Fruit fly (Drosophila melanogaster) whole organism, embryonic: ENCODE data around the gene Ac13E.

Experiments
- CG10543 ChIP-seq: fragments of 200-800 bp; sonication (Bioruptor generic); optimal IDR thresholded peaks from 3 replicates; lab custom pipeline; 2017; ENCODE audit warnings: missing biosample characterization, mild to moderate bottlenecking, missing genetic modification characterization, moderate library complexity
- CG11456 ChIP-seq: fragments of 200-800 bp; sonication (Bioruptor generic); IDR thresholded peaks from 3 replicates; pipeline ENCODE4 v1.3.6; 2022; ENCODE audit warnings: missing biosample characterization, missing genetic modification characterization
- CG12071 ChIP-seq: fragments of 200-800 bp; sonication (Bioruptor generic); optimal IDR thresholded peaks from 3 replicates; lab custom pipeline; 2018; ENCODE audit warnings: missing biosample characterization, mild to moderate bottlenecking, missing genetic modification characterization
- CG12659 ChIP-seq: fragments of 200-800 bp; sonication (Bioruptor generic); optimal IDR thresholded peaks from 3 replicates; lab custom pipeline; 2017; ENCODE audit warnings: mild to moderate bottlenecking, missing biosample characterization, missing genetic modification reagents, missing genetic modification characterization
- CG12744 ChIP-seq: fragments of 200-800 bp; sonication (Bioruptor generic); optimal IDR thresholded peaks from 2 replicates; lab custom pipeline; 2016; ENCODE audit warnings: missing biosample characterization, missing genetic modification characterization
- CG13123 ChIP-seq: fragments of 200-800 bp; sonication (Bioruptor generic); optimal IDR thresholded peaks from 2 replicates; lab custom pipeline; 2016; ENCODE audit warnings: missing biosample characterization, missing genetic modification characterization
- CG14050 ChIP-seq: fragments of 200-800 bp; sonication (Bioruptor generic); IDR thresholded peaks from 3 replicates; pipeline ENCODE4 v1.3.6; 2022; ENCODE audit warnings: missing biosample characterization, missing genetic modification characterization
- CG1529 ChIP-seq: fragments of 200-800 bp; sonication (Bioruptor generic); optimal IDR thresholded peaks from 3 replicates; lab custom pipeline; 2018; ENCODE audit warnings: missing biosample characterization, missing genetic modification characterization
- CG1602 ChIP-seq: fragments of 200-800 bp; sonication (Bioruptor generic); optimal IDR thresholded peaks from 3 replicates; lab custom pipeline; 2016; ENCODE audit warnings: missing biosample characterization, missing genetic modification characterization
- CG18262 ChIP-seq: fragments of 200-800 bp; optimal IDR thresholded peaks from 3 replicates; lab custom pipeline; 2019; ENCODE audit warnings: missing biosample characterization, mild to moderate bottlenecking, missing genetic modification characterization, moderate library complexity
- CG2202 ChIP-seq: fragments of 200-800 bp; sonication (Bioruptor generic); optimal IDR thresholded peaks from 2 replicates; lab custom pipeline; 2018; ENCODE audit warnings: missing biosample characterization, mild to moderate bottlenecking, missing genetic modification characterization
- CG30403 ChIP-seq: fragments of 200-800 bp; sonication (Bioruptor generic); optimal IDR thresholded peaks from 3 replicates; lab custom pipeline; 2016; ENCODE audit warnings: missing biosample characterization, missing genetic modification characterization
- CG32532 ChIP-seq: fragments of 200-800 bp; sonication (Bioruptor generic); IDR thresholded peaks from 2 replicates; pipeline ENCODE4 v1.3.6; 2022; ENCODE audit warnings: missing biosample characterization, missing genetic modification characterization
- CG32767 ChIP-seq: fragments of 200-800 bp; sonication (Bioruptor generic); IDR thresholded peaks from 2 replicates; pipeline ENCODE4 v1.3.6; 2022; ENCODE audit warnings: missing biosample characterization, missing genetic modification characterization
- CG4617 ChIP-seq: fragments of 200-800 bp; sonication (Bioruptor generic); optimal IDR thresholded peaks from 3 replicates; lab custom pipeline; 2016; ENCODE audit warnings: missing biosample characterization, missing genetic modification characterization, borderline replicate concordance
- CG6791 ChIP-seq: fragments of 200-800 bp; sonication (Bioruptor generic); IDR thresholded peaks from 3 replicates; pipeline ENCODE4 v1.3.6; 2022; ENCODE audit warnings: missing biosample characterization, missing genetic modification characterization; ENCODE audit not compliant: partially characterized antibody
- CG7839 ChIP-seq: fragments of 200-800 bp; sonication (Bioruptor generic); optimal IDR thresholded peaks from 3 replicates; lab custom pipeline; 2018; ENCODE audit warnings: missing biosample characterization, mild to moderate bottlenecking, missing genetic modification characterization, moderate library complexity
- CG7963 ChIP-seq: fragments of 200-800 bp; sonication (Bioruptor generic); IDR thresholded peaks from 3 replicates; pipeline ENCODE4 v1.3.6; 2022; ENCODE audit warnings: missing biosample characterization, missing genetic modification characterization; ENCODE audit not compliant: partially characterized antibody
- CG9932 ChIP-seq: fragments of 200-800 bp; sonication (Bioruptor generic); IDR thresholded peaks from 2 replicates; pipeline ENCODE4 v1.3.6; 2022; ENCODE audit warnings: missing biosample characterization, missing genetic modification characterization
- D19A ChIP-seq: fragments of 200-800 bp; optimal IDR thresholded peaks from 3 replicates; lab custom pipeline; 2019; ENCODE audit warnings: missing biosample characterization, mild to moderate bottlenecking, missing genetic modification characterization, moderate library complexity
- E2f2 ChIP-seq: fragments of 200-800 bp; sonication (Bioruptor generic); IDR thresholded peaks from 2 replicates; pipeline ENCODE4 v1.3.6; 2022; ENCODE audit warnings: missing biosample characterization, missing genetic modification characterization
- Fer1 ChIP-seq: fragments of 200-800 bp; sonication (Bioruptor generic); optimal IDR thresholded peaks from 2 replicates; lab custom pipeline; 2017; ENCODE audit warnings: missing biosample characterization, mild to moderate bottlenecking, missing genetic modification characterization
- HLHmδ ChIP-seq: fragments of 200-800 bp; sonication (Bioruptor generic); optimal IDR thresholded peaks from 2 replicates; lab custom pipeline; 2018; ENCODE audit warnings: missing biosample characterization, mild to moderate bottlenecking, missing genetic modification characterization, moderate library complexity
- Kr ChIP-seq: fragments of 200-800 bp; sonication (Bioruptor generic); optimal IDR thresholded peaks from 2 replicates; lab custom pipeline; 2017; ENCODE audit warnings: missing biosample characterization, mild to moderate bottlenecking, missing genetic modification characterization
- MTF-1 ChIP-seq: fragments of 200-800 bp; sonication (Bioruptor generic); optimal IDR thresholded peaks from 2 replicates; lab custom pipeline; 2018; ENCODE audit warnings: missing biosample characterization, mild to moderate bottlenecking, missing genetic modification characterization, borderline replicate concordance
- Max ChIP-seq: fragments of 200-800 bp; sonication (Bioruptor generic); optimal IDR thresholded peaks from 2 replicates; lab custom pipeline; 2016; ENCODE audit warnings: missing biosample characterization, mild to moderate bottlenecking, missing genetic modification characterization
- Myb ChIP-seq: fragments of 200-800 bp; sonication (Bioruptor generic); optimal IDR thresholded peaks from 2 replicates; lab custom pipeline; 2016; ENCODE audit warnings: missing biosample characterization, missing genetic modification characterization
- PHDP ChIP-seq: fragments of 200-800 bp; sonication (Bioruptor generic); optimal IDR thresholded peaks from 3 replicates; lab custom pipeline; 2018; ENCODE audit warnings: missing biosample characterization, mild to moderate bottlenecking, missing genetic modification characterization, moderate library complexity
- Tbp ChIP-seq: fragments of >200 bp; optimal IDR thresholded peaks from 2 replicates; lab custom pipeline; 2018; ENCODE audit warnings: missing biosample characterization, missing genetic modification characterization
- bigmax ChIP-seq: fragments of 200-800 bp; sonication (Bioruptor generic); optimal IDR thresholded peaks from 2 replicates; lab custom pipeline; 2018; ENCODE audit warnings: missing biosample characterization, mild to moderate bottlenecking, missing genetic modification characterization
- ci ChIP-seq: fragments of 200-800 bp; sonication (Bioruptor generic); IDR thresholded peaks from 3 replicates; pipeline ENCODE4 v1.3.6; 2022; ENCODE audit warnings: missing biosample characterization, missing genetic modification characterization
- da ChIP-seq: fragments of 200-800 bp; sonication (Bioruptor generic); optimal IDR thresholded peaks from 2 replicates; lab custom pipeline; 2016; ENCODE audit warnings: missing biosample characterization, missing genetic modification characterization
- dysf ChIP-seq: fragments of 200-800 bp; sonication (Bioruptor generic); IDR thresholded peaks from 3 replicates; pipeline ENCODE4 v1.3.6; 2022; ENCODE audit warnings: missing biosample characterization, missing genetic modification characterization
- exex ChIP-seq: fragments of 200-800 bp; sonication (Bioruptor generic); optimal IDR thresholded peaks from 4 replicates; lab custom pipeline; 2018; ENCODE audit warnings: missing biosample characterization, mild to moderate bottlenecking, missing genetic modification characterization, moderate library complexity
- grau ChIP-seq: fragments of 200-800 bp; optimal IDR thresholded peaks from 3 replicates; lab custom pipeline; 2019; ENCODE audit warnings: missing biosample characterization, mild to moderate bottlenecking, missing genetic modification characterization, moderate library complexity
- jumu ChIP-seq: fragments of 200-800 bp; sonication (Bioruptor generic); optimal IDR thresholded peaks from 3 replicates; lab custom pipeline; 2016; ENCODE audit warnings: missing biosample characterization, missing genetic modification characterization
- kah ChIP-seq: fragments of 200-800 bp; sonication (Bioruptor generic); optimal IDR thresholded peaks from 2 replicates; lab custom pipeline; 2018; ENCODE audit warnings: missing biosample characterization, mild to moderate bottlenecking, missing genetic modification characterization
- kay ChIP-seq: fragments of 200-800 bp; sonication (Bioruptor generic); optimal IDR thresholded peaks from 2 replicates; lab custom pipeline; 2016; ENCODE audit warnings: missing biosample characterization, missing genetic modification characterization
- kni ChIP-seq: fragments of 200-800 bp; sonication (Bioruptor generic); optimal IDR thresholded peaks from 3 replicates; lab custom pipeline; 2017; ENCODE audit warnings: mild to moderate bottlenecking, missing biosample characterization, missing genetic modification reagents, missing genetic modification characterization
- maf-S ChIP-seq: fragments of 200-800 bp; sonication (Bioruptor generic); optimal IDR thresholded peaks from 2 replicates; lab custom pipeline; 2016; ENCODE audit warnings: missing biosample characterization, missing genetic modification characterization
- mirr ChIP-seq: fragments of 200-800 bp; sonication (Bioruptor generic); optimal IDR thresholded peaks from 3 replicates; lab custom pipeline; 2018; ENCODE audit warnings: missing biosample characterization, mild to moderate bottlenecking, missing genetic modification characterization
- nerfin-1 ChIP-seq: fragments of 200-800 bp; sonication (Bioruptor generic); optimal IDR thresholded peaks from 3 replicates; lab custom pipeline; 2019; ENCODE audit warnings: missing biosample characterization, mild to moderate bottlenecking, missing genetic modification characterization, moderate library complexity
- peb ChIP-seq: fragments of 200-800 bp; sonication (Bioruptor generic); IDR thresholded peaks from 2 replicates; pipeline ENCODE4 v1.3.6; 2022; ENCODE audit warnings: missing biosample characterization, missing genetic modification characterization
- pfk ChIP-seq: fragments of 200-800 bp; sonication (Bioruptor generic); optimal IDR thresholded peaks from 2 replicates; lab custom pipeline; 2018; ENCODE audit warnings: missing biosample characterization, mild to moderate bottlenecking, missing genetic modification characterization, moderate library complexity
- prd ChIP-seq, 3 experiments: fragments of >200 bp in 2 of 3; fragments of 200-800 bp in 1 of 3; sonication (Bioruptor generic) in 1 of 3; optimal IDR thresholded peaks in 2 of 3; IDR thresholded peaks in 1 of 3; 2 replicates in 2 of 3; 3 replicates in 1 of 3; pipeline versions ENCODE4 v1.3.6 to Lab custom; 2017 to 2022; ENCODE audit warnings: missing biosample characterization in 1 of 3, missing genetic modification characterization in 1 of 3
- sisA ChIP-seq: fragments of 200-800 bp; sonication (Bioruptor generic); IDR thresholded peaks from 2 replicates; pipeline ENCODE4 v1.3.6; 2022; ENCODE audit warnings: missing biosample characterization, missing genetic modification characterization
- sob ChIP-seq: fragments of 200-800 bp; sonication (Bioruptor generic); IDR thresholded peaks from 2 replicates; pipeline ENCODE4 v1.3.6; 2022; ENCODE audit warnings: missing biosample characterization, missing genetic modification characterization
- ssp ChIP-seq: fragments of 200-800 bp; sonication (Bioruptor generic); IDR thresholded peaks from 2 replicates; pipeline ENCODE4 v1.3.6; 2022; ENCODE audit warnings: missing biosample characterization, missing genetic modification characterization
- sug ChIP-seq: fragments of 200-800 bp; optimal IDR thresholded peaks from 2 replicates; lab custom pipeline; 2019; ENCODE audit warnings: missing biosample characterization, mild to moderate bottlenecking, missing genetic modification characterization, moderate library complexity
- unc-4 ChIP-seq: fragments of 200-800 bp; sonication (Bioruptor generic); IDR thresholded peaks from 2 replicates; pipeline ENCODE4 v1.3.6; 2022; ENCODE audit warnings: missing biosample characterization, missing genetic modification characterization; ENCODE audit not compliant: partially characterized antibody
- zen ChIP-seq: fragments of 200-800 bp; sonication (Bioruptor generic); optimal IDR thresholded peaks from 3 replicates; lab custom pipeline; 2018; ENCODE audit warnings: missing biosample characterization, mild to moderate bottlenecking, missing genetic modification characterization, moderate library complexity

Ac13E gene

dm6 chrX:15464531-15464930, 89.5 kb downstream of the Ac13E start (continued):
- TF ChIP-seq Max (no peak), sisA (GFP tag; lab: Robert Waterston, UW) (no peak), jumu (no peak), Fer1 (GFP tag; lab: Kevin White, UChicago) (no peak), CG14050 (no peak), maf-S (GFP tag; lab: Kevin White, UChicago) (no peak), CG30403 (no peak), Kr (GFP tag; lab: Kevin White, UChicago) (no peak), CG7839 (tag; lab: Kevin White, UChicago) (no peak), ci (GFP tag; lab: Robert Waterston, UW) (no peak), CG13123 (no peak), CG32767 (GFP tag; lab: Robert Waterston, UW) (no peak), MTF-1 (GFP tag; lab: Kevin White, UChicago) (no peak), CG12071 (GFP tag; lab: Kevin White, UChicago) (no peak), sob (GFP tag; lab: Robert Waterston, UW) (no peak), CG12659 (no peak), Tbp (GFP tag; lab: Kevin White, UChicago) (no peak), nerfin-1 (tag; lab: Kevin White, UChicago) (no peak), grau (tag; lab: Kevin White, UChicago) (no peak), bigmax (no peak), peb (no peak), CG32532 (GFP tag; lab: Robert Waterston, UW) (no peak), CG12744 (GFP tag; lab: Kevin White, UChicago) (no peak), CG9932 (no peak), pfk (peak; percentile 94), ssp (no peak), Myb (GFP tag; lab: Kevin White, UChicago) (no peak), kni (GFP tag; lab: Kevin White, UChicago) (no peak), prd (optimal IDR thresholded peaks at IDR 0.05; lab: Kevin White, UChicago) (no peak), prd (GFP tag; IDR thresholded peaks at IDR 0.05; lab: Robert Waterston, UW) (no peak), CG1602 (GFP tag; lab: Kevin White, UChicago) (no peak), mirr (peak; percentile 72), PHDP (tag; lab: Kevin White, UChicago) (no peak), D19A (tag; lab: Kevin White, UChicago) (no peak), CG4617 (GFP tag; lab: Kevin White, UChicago) (no peak), kay (peak; percentile 71), E2f2 (GFP tag; lab: Robert Waterston, UW) (no peak), unc-4 (GFP tag; lab: Robert Waterston, UW) (no peak), CG7963 (no peak), CG10543 (GFP tag; lab: Kevin White, UChicago) (peak; percentile 31), CG2202 (tag; lab: Kevin White, UChicago) (no peak), zen (tag; lab: Kevin White, UChicago) (no peak), CG18262 (tag; lab: Kevin White, UChicago) (no peak), CG6791 (no peak), CG11456 (GFP tag; lab: Robert Waterston, UW) (no peak), exex (peak; percentile 99), dysf (GFP tag; lab: Robert Waterston, UW) (no peak), kah (GFP tag; lab: Kevin White, UChicago) (no peak), da (GFP tag; lab: Kevin White, UChicago) (no peak), HLHmδ (no peak), CG1529 (no peak), sug (tag; lab: Kevin White, UChicago) (peak; percentile 67)
